Fruit fly (Drosophila melanogaster): Measurements from ENCODE around the gene Cht11.

The Cht11 gene

DNA sequence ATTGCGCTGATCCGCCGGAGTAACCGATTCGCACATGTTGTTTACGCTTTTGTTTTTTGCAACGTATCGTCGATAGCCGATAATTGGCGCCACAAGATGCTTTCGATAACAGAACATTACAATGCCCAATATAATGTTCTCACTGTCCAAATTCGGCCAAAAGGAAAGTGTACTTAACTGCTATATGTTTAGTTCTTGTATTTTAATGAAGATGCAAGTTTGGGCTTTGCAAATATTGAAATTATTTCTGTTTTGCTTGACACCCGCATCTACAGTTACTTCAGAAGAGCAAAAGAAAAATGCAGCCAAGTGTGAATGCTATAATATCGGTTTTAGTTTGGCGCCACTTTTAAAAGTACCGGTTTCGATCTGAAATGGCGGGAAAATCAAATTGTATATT lies 3.3 kb upstream of the Cht11 start (continued):
- peak; percentile 88 for TF ChIP-seq CG15696 (tag; optimal IDR thresholded peaks at IDR 0.05)
- no peak for TF ChIP-seq CG16813 (GFP tag; IDR thresholded peaks at IDR 0.05; ENCODE audit: partially characterized antibody)
- TF ChIP-seq NK7.1 (GFP tag; optimal IDR thresholded peaks at IDR 0.05), result peak; percentile 78
- peak; percentile 80 for TF ChIP-seq CG9215 (GFP tag; IDR thresholded peaks at IDR 0.05)
- TF ChIP-seq nerfin-2 (GFP tag; IDR thresholded peaks at IDR 0.05; ENCODE audit: partially characterized antibody), result no peak
- peak; percentile 54 for TF ChIP-seq Jarid2 (GFP tag; optimal IDR thresholded peaks at IDR 0.05)
- TF ChIP-seq tap (tag; optimal IDR thresholded peaks at IDR 0.05), result peak; percentile 83
- peak; percentile 71 for TF ChIP-seq klu (GFP tag; IDR thresholded peaks at IDR 0.05)
- TF ChIP-seq CG3163 (GFP tag; optimal IDR thresholded peaks at IDR 0.05), result peak; percentile 78
- peak; percentile 87 for TF ChIP-seq repo (GFP tag; optimal IDR thresholded peaks at IDR 0.05)
- TF ChIP-seq bcd (GFP tag; optimal IDR thresholded peaks at IDR 0.05), result peak; percentile 90
- peak; percentile 85 for TF ChIP-seq p53 (GFP tag; optimal IDR thresholded peaks at IDR 0.05)
- TF ChIP-seq chm (GFP tag; IDR thresholded peaks at IDR 0.05), result peak; percentile 55; the same call in 1 of the 2 replicates
- TF ChIP-seq HLH3B (GFP tag; IDR thresholded peaks at IDR 0.05), result peak; percentile 83
- peak; percentile 75; the same call in 1 of the 2 replicates for TF ChIP-seq danr (GFP tag; IDR thresholded peaks at IDR 0.05)
- peak; percentile 84 for TF ChIP-seq CG14050 (GFP tag; IDR thresholded peaks at IDR 0.05)
- TF ChIP-seq Atf3 (GFP tag; optimal IDR thresholded peaks at IDR 0.05), result peak; percentile 86
- peak; percentile 83 for TF ChIP-seq CG8388 (GFP tag; optimal IDR thresholded peaks at IDR 0.05)
- TF ChIP-seq CHES-1-like (GFP tag; optimal IDR thresholded peaks at IDR 0.05), result peak; percentile 92
- TF ChIP-seq Hmr (GFP tag; optimal IDR thresholded peaks at IDR 0.05), result peak; percentile 91
- peak; percentile 85 to 90 for TF ChIP-seq chif (GFP tag; optimal IDR thresholded peaks at IDR 0.05)
- peak; percentile 83 for TF ChIP-seq scrt (GFP tag; optimal IDR thresholded peaks at IDR 0.05)
- TF ChIP-seq Abd-B (GFP tag; optimal IDR thresholded peaks at IDR 0.05), result peak; percentile 92
- peak; percentile 83 for TF ChIP-seq CG15011 (GFP tag; optimal IDR thresholded peaks at IDR 0.05)
- TF ChIP-seq da (GFP tag; optimal IDR thresholded peaks at IDR 0.05), result peak; percentile 68
- no peak for TF ChIP-seq bbx (GFP tag; IDR thresholded peaks at IDR 0.05; ENCODE audit: partially characterized antibody)
- TF ChIP-seq Bdp1 (GFP tag; optimal IDR thresholded peaks at IDR 0.05), result peak; percentile 81
- TF ChIP-seq Mad (GFP tag; optimal IDR thresholded peaks at IDR 0.05), result peak; percentile 88
- peak; percentile 83 for TF ChIP-seq onecut (GFP tag; IDR thresholded peaks at IDR 0.05)
- TF ChIP-seq wdn (GFP tag; IDR thresholded peaks at IDR 0.05), result peak; percentile 72
- 0 out of 3 replicates have a peak, but pooled peaks have one; percentile 60 for TF ChIP-seq C15 (GFP tag; IDR thresholded peaks at IDR 0.05)
- TF ChIP-seq MTF-1 (GFP tag; optimal IDR thresholded peaks at IDR 0.05; ENCODE audit: borderline replicate concordance), result peak; percentile 76
- TF ChIP-seq CG4424 (GFP tag; optimal IDR thresholded peaks at IDR 0.05), result peak; percentile 90
- TF ChIP-seq CG8359 (GFP tag; optimal IDR thresholded peaks at IDR 0.05; ENCODE audit: borderline replicate concordance), result peak; percentile 64
- peak; percentile 84 for TF ChIP-seq HmgD (GFP tag; optimal IDR thresholded peaks at IDR 0.05)
- peak; percentile 54 for TF ChIP-seq Vsx1 (GFP tag; optimal IDR thresholded peaks at IDR 0.05)
- peak; percentile 88 for TF ChIP-seq CG1792 (GFP tag; optimal IDR thresholded peaks at IDR 0.05)
- peak; percentile 94 for TF ChIP-seq lab (GFP tag; optimal IDR thresholded peaks at IDR 0.05)
- TF ChIP-seq Dip2 (GFP tag; IDR thresholded peaks at IDR 0.05), result peak; percentile 16; the same call in 1 of the 2 replicates
- peak; percentile 75 for TF ChIP-seq Neu2 (GFP tag; optimal IDR thresholded peaks at IDR 0.05; ENCODE audit: borderline replicate concordance)
- TF ChIP-seq CG17359 (tag; optimal IDR thresholded peaks at IDR 0.05), result peak; percentile 91
- TF ChIP-seq run (tag; optimal IDR thresholded peaks at IDR 0.05), result peak; percentile 64
- TF ChIP-seq CG2116 (GFP tag; optimal IDR thresholded peaks at IDR 0.05), result peak; percentile 90
- no peak for TF ChIP-seq hkb (optimal IDR thresholded peaks at IDR 0.05)
- peak; percentile 77 for TF ChIP-seq hkb (GFP tag; IDR thresholded peaks at IDR 0.05)
- TF ChIP-seq CG13123 (GFP tag; optimal IDR thresholded peaks at IDR 0.05), result peak; percentile 82
- no peak for TF ChIP-seq Kr (GFP tag; optimal IDR thresholded peaks at IDR 0.05)
- TF ChIP-seq kah (GFP tag; optimal IDR thresholded peaks at IDR 0.05), result peak; percentile 72
- peak; percentile 96 for TF ChIP-seq CoRest (tag; optimal IDR thresholded peaks at IDR 0.05)
- no peak; the same call in 1 of the 2 replicates for TF ChIP-seq tna (GFP tag; IDR thresholded peaks at IDR 0.05; ENCODE audit: partially characterized antibody)
